Fruit fly (Drosophila melanogaster) whole organism, prepupa: ENCODE results near the gene corto.

Source experiments
- CG8632 ChIP-seq: fragments of 200-800 bp; sonication (Bioruptor generic); optimal IDR thresholded peaks from 3 replicates; lab custom pipeline; 2016; ENCODE audit warnings: missing biosample characterization, missing genetic modification characterization
- Met ChIP-seq: fragments of 200-800 bp; sonication (Bioruptor generic); optimal IDR thresholded peaks from 3 replicates; lab custom pipeline; 2016; ENCODE audit warnings: missing biosample characterization, missing genetic modification characterization

- no peak for TF ChIP-seq Met
- TF ChIP-seq CG8632 (GFP tag; lab: Kevin White, UChicago): no peak
Observed at dm6 chr3R:5086822-5087491, at the start of gene corto.
